Fruit fly (Drosophila melanogaster): ENCODE results near the gene Ubc2.

The Ubc2 gene

dm6 chr2L:10767597-10768188 is at the start of gene Ubc2:
TSS of gene Ubc2 (minus strand) at chr2L:10768006.
- TF ChIP-seq Ets21C (GFP tag; optimal IDR thresholded peaks at IDR 0.05) (no peak), CG10631 (GFP tag; optimal IDR thresholded peaks at IDR 0.05) (no peak), CG10669 (GFP tag; optimal IDR thresholded peaks at IDR 0.05) (no peak), CG11902 (GFP tag; optimal IDR thresholded peaks at IDR 0.05) (no peak), Hr4 (GFP tag; optimal IDR thresholded peaks at IDR 0.05) (no peak), fd85E (GFP tag; optimal IDR thresholded peaks at IDR 0.05) (no peak), esn (GFP tag; optimal IDR thresholded peaks at IDR 0.05) (peak; percentile 28), lz (GFP tag; optimal IDR thresholded peaks at IDR 0.05) (peak; percentile 30), CG8119 (GFP tag; IDR thresholded peaks at IDR 0.05) (no peak), ss (GFP tag; optimal IDR thresholded peaks at IDR 0.05) (no peak), pdm3 (GFP tag; optimal IDR thresholded peaks at IDR 0.05) (peak; percentile 33), Gug (GFP tag; IDR thresholded peaks at IDR 0.05) (no peak), CG3919 (GFP tag; optimal IDR thresholded peaks at IDR 0.05) (no peak), Eip75B (GFP tag; optimal IDR thresholded peaks at IDR 0.05) (no peak), Sox14 (GFP tag; optimal IDR thresholded peaks at IDR 0.05) (peak; percentile 73), Lpt (GFP tag; optimal IDR thresholded peaks at IDR 0.05) (no peak), Blimp-1 (GFP tag; optimal IDR thresholded peaks at IDR 0.05) (no peak), fkh (GFP tag; optimal IDR thresholded peaks at IDR 0.05) (no peak), spab (GFP tag; optimal IDR thresholded peaks at IDR 0.05) (no peak), Eip78C (GFP tag) (peak; percentile 72), acj6 (GFP tag; optimal IDR thresholded peaks at IDR 0.05) (no peak), CG31627 (GFP tag; optimal IDR thresholded peaks at IDR 0.05) (peak; percentile 23), CG16779 (tag; optimal IDR thresholded peaks at IDR 0.05) (no peak), CG1621 (tag; optimal IDR thresholded peaks at IDR 0.05) (no peak), CG6854 (GFP tag; optimal IDR thresholded peaks at IDR 0.05) (no peak), CG6276 (GFP tag; optimal IDR thresholded peaks at IDR 0.05) (no peak), dsx (GFP tag; optimal IDR thresholded peaks at IDR 0.05; ENCODE audit: poor library complexity, severe bottlenecking) (peak; percentile 7), cyc (GFP tag; optimal IDR thresholded peaks at IDR 0.05) (peak; percentile 15), eg (GFP tag; IDR thresholded peaks at IDR 0.05) (no peak), CG8632 (GFP tag; optimal IDR thresholded peaks at IDR 0.05) (no peak), CG6792 (GFP tag; optimal IDR thresholded peaks at IDR 0.05) (no peak), Eip93F (GFP tag; optimal IDR thresholded peaks at IDR 0.05) (no peak), CG15336 (GFP tag; IDR thresholded peaks at IDR 0.05) (no peak), topi (GFP tag; optimal IDR thresholded peaks at IDR 0.05) (peak; percentile 19), CG32006 (GFP tag; optimal IDR thresholded peaks at IDR 0.05) (no peak)

- no peak for TF ChIP-seq Hr4 (GFP tag; optimal IDR thresholded peaks at IDR 0.05)
- no peak for TF ChIP-seq acj6 (GFP tag; optimal IDR thresholded peaks at IDR 0.05)
- no peak for TF ChIP-seq svp (GFP tag)
- TF ChIP-seq CG8119 (GFP tag; IDR thresholded peaks at IDR 0.05) = no peak
- TF ChIP-seq esn (GFP tag; optimal IDR thresholded peaks at IDR 0.05) = no peak
- TF ChIP-seq Sox102F (GFP tag; optimal IDR thresholded peaks at IDR 0.05) = no peak
- TF ChIP-seq CG4318 (GFP tag; optimal IDR thresholded peaks at IDR 0.05) = no peak
- TF ChIP-seq CG7368 (GFP tag; optimal IDR thresholded peaks at IDR 0.05) = no peak
- no peak for TF ChIP-seq Gug (GFP tag; IDR thresholded peaks at IDR 0.05)
- no peak for TF ChIP-seq net (GFP tag; optimal IDR thresholded peaks at IDR 0.05)
Observed at dm6 chr2L:10801951-10802780, 34.4 kb upstream of the Ubc2 start.
